Worm (Caenorhabditis elegans) whole organism, L2 larva: ENCODE measurements around the gene sad-1.

Experiments used
- C34F6.9 ChIP-seq: fragments of 150-350 bp; optimal IDR thresholded peaks from 2 replicates; lab custom pipeline; 2014; ENCODE audit warnings: missing biosample characterization, missing genetic modification characterization
- F13H6.1 ChIP-seq: sonication (generic microtip); optimal IDR thresholded peaks from 2 replicates; lab custom pipeline; 2016; ENCODE audit warnings: missing genetic modification characterization, missing compliant biosample characterization
- R02D3.7 ChIP-seq: fragments of 150-350 bp; optimal IDR thresholded peaks from 2 replicates; lab custom pipeline; 2014; ENCODE audit warnings: missing biosample characterization, missing genetic modification characterization
- Y55F3AM.14 ChIP-seq: fragments of 200-800 bp; sonication (Bioruptor generic); optimal IDR thresholded peaks from 2 replicates; lab custom pipeline; 2018; ENCODE audit warnings: mild to moderate bottlenecking, missing genetic modification characterization, missing compliant biosample characterization
- ZK546.5 ChIP-seq: sonication (generic microtip); optimal IDR thresholded peaks from 2 replicates; lab custom pipeline; 2017; ENCODE audit warnings: missing biosample characterization, missing genetic modification characterization
- ama-1 ChIP-seq: fragments of 150-350 bp; optimal IDR thresholded peaks from 2 replicates; lab custom pipeline; 2018; ENCODE audit warnings: inconsistent platforms
- blmp-1 ChIP-seq: sonication (generic microtip); optimal IDR thresholded peaks from 2 replicates; lab custom pipeline; 2017; ENCODE audit warnings: missing genetic modification characterization, mild to moderate bottlenecking, missing compliant biosample characterization, antibody characterized with exemption, moderate library complexity; ENCODE audit not compliant: insufficient read depth
- ceh-16 ChIP-seq: fragments of 150-350 bp; optimal IDR thresholded peaks from 2 replicates; lab custom pipeline; 2014; ENCODE audit warnings: missing biosample characterization, missing genetic modification characterization
- crh-2 ChIP-seq: sonication (generic microtip); optimal IDR thresholded peaks from 2 replicates; lab custom pipeline; 2017; ENCODE audit warnings: missing biosample characterization, missing genetic modification characterization
- dmd-4 ChIP-seq: sonication (generic microtip); optimal IDR thresholded peaks from 2 replicates; lab custom pipeline; 2017; ENCODE audit warnings: missing biosample characterization, missing genetic modification characterization
- egl-27 ChIP-seq: sonication (generic microtip); optimal IDR thresholded peaks from 3 replicates; lab custom pipeline; 2017; ENCODE audit warnings: missing biosample characterization, missing genetic modification reagents, missing genetic modification characterization
- elt-1 ChIP-seq: fragments of 150-350 bp; optimal IDR thresholded peaks from 2 replicates; lab custom pipeline; 2014; ENCODE audit warnings: missing biosample characterization, missing genetic modification characterization
- elt-3 ChIP-seq: sonication (generic microtip); optimal IDR thresholded peaks from 2 replicates; lab custom pipeline; 2017; ENCODE audit warnings: missing biosample characterization, missing genetic modification characterization
- fos-1 ChIP-seq: fragments of 150-350 bp; optimal IDR thresholded peaks from 2 replicates; lab custom pipeline; 2014; ENCODE audit warnings: missing biosample characterization, missing genetic modification characterization
- gmeb-1 ChIP-seq: fragments of 150-350 bp; optimal IDR thresholded peaks from 2 replicates; lab custom pipeline; 2014; ENCODE audit warnings: missing biosample characterization, missing genetic modification characterization
- lin-13 ChIP-seq: fragments of 150-350 bp; optimal IDR thresholded peaks from 2 replicates; lab custom pipeline; 2014; ENCODE audit warnings: missing biosample characterization, missing genetic modification reagents, missing genetic modification characterization
- lin-39 ChIP-seq: fragments of 150-350 bp; optimal IDR thresholded peaks from 2 replicates; lab custom pipeline; 2014; ENCODE audit warnings: missing biosample characterization, missing genetic modification reagents, missing genetic modification characterization
- lsy-2 ChIP-seq, 2 experiments: fragments of 150-350 bp in 1 of 2; sonication (generic microtip) in 1 of 2; optimal IDR thresholded peaks; 2 replicates each; lab custom pipeline; 2014 to 2017; ENCODE audit warnings: missing biosample characterization in 2 of 2, missing genetic modification characterization in 2 of 2
- mdl-1 ChIP-seq, 2 experiments: fragments of 150-350 bp in 1 of 2; sonication (generic microtip) in 1 of 2; optimal IDR thresholded peaks; 2 replicates each; lab custom pipeline; 2017; ENCODE audit warnings: missing biosample characterization in 2 of 2, missing genetic modification characterization in 2 of 2
- nhr-129 ChIP-seq: fragments of 150-350 bp; optimal IDR thresholded peaks from 2 replicates; lab custom pipeline; 2014; ENCODE audit warnings: missing biosample characterization, missing genetic modification characterization
- nhr-21 ChIP-seq: fragments of 150-350 bp; optimal IDR thresholded peaks from 2 replicates; lab custom pipeline; 2014; ENCODE audit warnings: missing biosample characterization, missing genetic modification characterization
- nhr-25 ChIP-seq: fragments of 150-350 bp; sonication (generic microtip); optimal IDR thresholded peaks from 3 replicates; lab custom pipeline; 2014; ENCODE audit warnings: missing biosample characterization, missing genetic modification characterization
- nhr-6 ChIP-seq: fragments of 150-350 bp; optimal IDR thresholded peaks from 2 replicates; lab custom pipeline; 2014; ENCODE audit warnings: missing biosample characterization, missing genetic modification characterization
- nhr-77 ChIP-seq: fragments of 150-350 bp; optimal IDR thresholded peaks from 2 replicates; lab custom pipeline; 2014; ENCODE audit warnings: missing biosample characterization, missing genetic modification characterization
- peb-1 ChIP-seq: fragments of 150-350 bp; optimal IDR thresholded peaks from 2 replicates; lab custom pipeline; 2014; ENCODE audit warnings: missing biosample characterization, missing genetic modification characterization
- sem-4 ChIP-seq: fragments of 150-350 bp; optimal IDR thresholded peaks from 2 replicates; lab custom pipeline; 2014; ENCODE audit warnings: missing biosample characterization, missing genetic modification reagents, missing genetic modification characterization
- sma-3 ChIP-seq: sonication (generic microtip); optimal IDR thresholded peaks from 2 replicates; lab custom pipeline; 2016; ENCODE audit warnings: missing genetic modification reagents, missing genetic modification characterization, missing compliant biosample characterization
- sma-9 ChIP-seq, 2 experiments: fragments of 150-350 bp in 1 of 2; sonication (generic microtip) in 1 of 2; optimal IDR thresholded peaks; 2 replicates each; lab custom pipeline; 2014 to 2016; ENCODE audit warnings: missing genetic modification characterization in 2 of 2, mild to moderate bottlenecking in 1 of 2, missing biosample characterization in 1 of 2, missing compliant biosample characterization in 1 of 2, missing genetic modification reagents in 1 of 2, moderate library complexity in 1 of 2
- snpc-4 ChIP-seq: fragments of 150-350 bp; optimal IDR thresholded peaks from 2 replicates; lab custom pipeline; 2014; ENCODE audit warnings: missing biosample characterization, missing genetic modification characterization
- unc-39 ChIP-seq: fragments of 150-350 bp; optimal IDR thresholded peaks from 2 replicates; lab custom pipeline; 2014; ENCODE audit warnings: missing biosample characterization, missing genetic modification characterization
- unc-55 ChIP-seq: fragments of 150-350 bp; sonication (generic microtip); optimal IDR thresholded peaks from 3 replicates; lab custom pipeline; 2014; ENCODE audit warnings: missing biosample characterization, missing genetic modification reagents, missing genetic modification characterization
- unc-62 ChIP-seq: fragments of 150-350 bp; optimal IDR thresholded peaks from 2 replicates; lab custom pipeline; 2014; ENCODE audit warnings: missing biosample characterization, missing genetic modification reagents, missing genetic modification characterization
- zag-1 ChIP-seq: fragments of 150-350 bp; optimal IDR thresholded peaks from 2 replicates; lab custom pipeline; 2014; ENCODE audit warnings: missing biosample characterization, missing genetic modification characterization
- ztf-4 ChIP-seq: fragments of 150-350 bp; optimal IDR thresholded peaks from 2 replicates; lab custom pipeline; 2014; ENCODE audit warnings: missing biosample characterization, missing genetic modification characterization

sad-1 gene

ce11 chrX:13511796-13512195 lies 11.3 kb upstream of the sad-1 start:
- peak; percentile 53 for TF ChIP-seq unc-55 (GFP tag; lab: Kevin White, UChicago)
- no peak for TF ChIP-seq ama-1
- TF ChIP-seq R02D3.7 (tag; lab: Kevin White, UChicago): no peak
- TF ChIP-seq elt-1: no peak
- TF ChIP-seq lin-13 (GFP tag; lab: Kevin White, UChicago): peak; percentile 42
- TF ChIP-seq mdl-1 (tag; optimal IDR thresholded peaks at IDR 0.05; lab: Kevin White, UChicago): peak in 1 of 2 experiments; percentile 17
- peak; percentile 9 for TF ChIP-seq crh-2 (tag; lab: Kevin White, UChicago)
- TF ChIP-seq blmp-1: no peak
- TF ChIP-seq dmd-4 (tag; lab: Kevin White, UChicago): no peak
- peak; percentile 36 for TF ChIP-seq gmeb-1 (tag; lab: Kevin White, UChicago)
- TF ChIP-seq ceh-16: no peak
- no peak for TF ChIP-seq nhr-77 (tag; lab: Kevin White, UChicago)
- TF ChIP-seq unc-39 (tag; lab: Kevin White, UChicago): no peak
- TF ChIP-seq nhr-129: peak; percentile 75
- peak; percentile 24 for TF ChIP-seq sem-4 (tag; lab: Kevin White, UChicago)
- no peak for TF ChIP-seq nhr-6 (tag; lab: Kevin White, UChicago)
- TF ChIP-seq peb-1: no peak
- no peak for TF ChIP-seq nhr-25 (tag; lab: Kevin White, UChicago)
- TF ChIP-seq F13H6.1 (tag; lab: Kevin White, UChicago): peak; percentile 27
- peak; percentile 61 for TF ChIP-seq sma-3 (GFP tag; lab: Kevin White, UChicago)
- no peak for TF ChIP-seq ztf-4 (tag; lab: Kevin White, UChicago)
- no peak for TF ChIP-seq unc-62 (GFP tag; lab: Kevin White, UChicago)
- TF ChIP-seq egl-27: peak; percentile 6
- TF ChIP-seq sma-9 (GFP tag; optimal IDR thresholded peaks at IDR 0.05; lab: Kevin White, UChicago): peak; percentile 45
- no peak for TF ChIP-seq sma-9 (tag; optimal IDR thresholded peaks at IDR 0.05; lab: Kevin White, UChicago)
- TF ChIP-seq Y55F3AM.14 (GFP tag; lab: Kevin White, UChicago): peak; percentile 49
- peak; percentile 16 to 58 for TF ChIP-seq lsy-2 (tag; optimal IDR thresholded peaks at IDR 0.05; lab: Kevin White, UChicago)
- TF ChIP-seq elt-3 (tag; lab: Kevin White, UChicago): no peak
- TF ChIP-seq fos-1 (tag; lab: Kevin White, UChicago): peak; percentile 57
- TF ChIP-seq nhr-21: peak; percentile 35
- TF ChIP-seq zag-1 (tag; lab: Kevin White, UChicago): no peak
- TF ChIP-seq ZK546.5 (tag; lab: Kevin White, UChicago): no peak
- TF ChIP-seq C34F6.9 (tag; lab: Kevin White, UChicago): peak; percentile 31

ce11 chrX:13510997-13511396 lies 10.5 kb upstream of the sad-1 start, which contains the start of gene col-185:
Gene col-185 (minus strand): TSS chrX:13511097.
- no peak for TF ChIP-seq unc-55 (GFP tag; lab: Kevin White, UChicago)

ce11 chrX:13510234-13510837 lies 9.9 kb upstream of the sad-1 start:
- no peak for TF ChIP-seq nhr-25 (tag; lab: Kevin White, UChicago)
- no peak for TF ChIP-seq nhr-77 (tag; lab: Kevin White, UChicago)
- no peak for TF ChIP-seq zag-1 (tag; lab: Kevin White, UChicago)
- no peak for TF ChIP-seq C34F6.9 (tag; lab: Kevin White, UChicago)
- TF ChIP-seq Y55F3AM.14 (GFP tag; lab: Kevin White, UChicago): no peak

ce11 chrX:13507233-13507632 lies 6.8 kb upstream of the sad-1 start, which contains the start of gene H06A10.1:
Gene H06A10.1 (plus strand): TSS chrX:13507533.
- no peak for TF ChIP-seq lin-39
- no peak for TF ChIP-seq mdl-1 (tag; optimal IDR thresholded peaks at IDR 0.05; lab: Kevin White, UChicago)
- no peak for TF ChIP-seq elt-3 (tag; lab: Kevin White, UChicago)
- no peak for TF ChIP-seq elt-1
- TF ChIP-seq snpc-4: no peak
- TF ChIP-seq blmp-1: no peak
- no peak for TF ChIP-seq sma-3 (GFP tag; lab: Kevin White, UChicago)
- TF ChIP-seq fos-1 (tag; lab: Kevin White, UChicago): no peak

ce11 chrX:13506493-13506892 lies 6.0 kb upstream of the sad-1 start:
- no peak for TF ChIP-seq peb-1
- peak; percentile 5 for TF ChIP-seq sma-9 (GFP tag; optimal IDR thresholded peaks at IDR 0.05; lab: Kevin White, UChicago)
- TF ChIP-seq sma-9 (tag; optimal IDR thresholded peaks at IDR 0.05; lab: Kevin White, UChicago): no peak
- TF ChIP-seq snpc-4: peak; percentile 43
- TF ChIP-seq, all 48 proteins: peak for 2
